Fruit fly (Drosophila melanogaster): ENCODE measurements around the gene Cdep.

DNA sequence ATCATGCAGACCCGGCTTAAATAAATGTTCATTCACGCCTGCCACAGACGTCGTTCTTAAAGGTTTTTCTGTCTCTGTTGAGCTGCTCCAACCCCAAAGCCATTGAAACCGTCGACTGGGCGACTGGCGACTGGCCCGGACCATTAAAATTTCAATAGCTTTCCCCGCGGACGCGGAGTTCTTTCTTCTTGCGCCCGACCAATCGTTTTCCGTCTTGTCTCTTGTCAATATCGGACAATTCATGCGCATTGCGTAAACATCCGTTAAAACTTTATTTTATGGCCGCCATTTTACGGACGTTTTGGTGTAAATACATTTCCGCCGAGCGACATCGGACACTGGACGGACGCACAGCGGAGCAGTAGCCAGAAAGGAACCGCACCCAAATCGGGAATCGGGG, 14.8 kb upstream of the Cdep start:
- TF ChIP-seq EcR (GFP tag; optimal IDR thresholded peaks at IDR 0.05) (no peak), Dll (optimal IDR thresholded peaks at IDR 0.05) (no peak), usp (GFP tag; optimal IDR thresholded peaks at IDR 0.05) (no peak)
